Fruit fly (Drosophila melanogaster) S2 (cell line): ENCODE data around the gene CG17776.

ENCODE experiments used
- CG8478 ChIP-seq: fragments of >200 bp; optimal IDR thresholded peaks from 2 replicates; lab custom pipeline; 2018
- CTCF ChIP-seq, 2 experiments: fragments of >200 bp; optimal IDR thresholded peaks; 2 replicates each; lab custom pipeline; 2018

- TF ChIP-seq CG8478 (no peak), CTCF (optimal IDR thresholded peaks at IDR 0.05; lab: Kevin White, UChicago) (no peak)
These were observed 35.4 kb downstream of the CG17776 start for dm6 chrX:2219899-2220298.
